Worm (Caenorhabditis elegans) whole organism, dauer: ENCODE results near the gene F49F1.18.

Experiments used
- unc-62 ChIP-seq: sonication (generic microtip); optimal IDR thresholded peaks from 2 replicates; lab custom pipeline; 2017; ENCODE audit warnings: missing biosample characterization, missing genetic modification reagents, missing genetic modification characterization

Gene F49F1.18

DNA sequence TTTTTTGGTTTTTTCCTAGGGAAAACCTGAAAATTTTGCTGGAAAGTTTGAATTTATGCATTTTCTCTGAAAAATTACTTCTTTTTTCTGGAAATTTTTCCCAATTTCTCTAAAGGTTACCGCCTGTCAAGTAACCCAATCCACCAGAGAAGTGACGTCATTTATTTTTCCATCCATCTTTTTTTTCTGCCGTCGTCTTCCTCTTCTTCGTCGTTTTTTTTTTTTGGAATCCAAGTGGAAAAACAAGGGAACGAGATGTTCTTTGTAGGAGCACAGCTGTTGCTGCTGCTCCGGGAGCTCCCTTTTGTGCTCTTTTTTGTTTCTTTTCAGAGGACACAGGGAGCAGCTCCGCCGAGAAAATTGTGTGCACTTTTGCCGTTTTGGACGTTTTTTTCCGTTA, 45.8 kb downstream of the F49F1.18 start:
- TF ChIP-seq unc-62: no peak

DNA sequence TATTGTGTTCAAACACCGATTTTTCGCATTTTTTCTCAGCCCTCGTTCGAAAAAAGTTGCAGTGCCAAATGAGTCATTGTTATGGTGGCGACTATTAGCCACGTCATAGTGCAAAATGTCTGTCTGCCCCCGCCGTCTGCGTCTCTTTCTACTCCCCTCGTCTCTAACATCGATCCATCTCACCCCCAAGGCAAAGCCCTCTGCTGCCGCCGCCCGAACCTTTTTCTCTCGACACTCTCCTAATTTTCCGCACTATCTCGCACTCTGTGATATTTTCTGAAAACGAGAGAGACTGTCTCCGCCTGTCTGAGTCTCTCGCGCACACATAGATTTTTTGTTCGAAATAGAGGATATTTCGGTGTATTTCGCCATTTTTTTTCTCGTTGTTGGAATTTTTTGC, 47.1 kb downstream of the F49F1.18 start:
- TF ChIP-seq unc-62: no peak
